Fruit fly (Drosophila melanogaster): Measurements from ENCODE around the gene csw.

csw gene

dm6 chrX:2136831-2137452 lies 42.9 kb downstream of the csw start (continued):
- TF ChIP-seq ttk (GFP tag; IDR thresholded peaks at IDR 0.05) = peak; percentile 100
- TF ChIP-seq Hmr (GFP tag; optimal IDR thresholded peaks at IDR 0.05) = peak; percentile 100
- peak; percentile 99 for TF ChIP-seq CG3838 (GFP tag; optimal IDR thresholded peaks at IDR 0.05)
- peak; percentile 98 for TF ChIP-seq psq (GFP tag; optimal IDR thresholded peaks at IDR 0.05)
- peak; percentile 99 for TF ChIP-seq scrt (GFP tag; optimal IDR thresholded peaks at IDR 0.05)
- peak; percentile 100 for TF ChIP-seq Ada2b (GFP tag; IDR thresholded peaks at IDR 0.05)
- TF ChIP-seq Usf (GFP tag; optimal IDR thresholded peaks at IDR 0.05) = peak; percentile 100
- peak; percentile 97 for TF ChIP-seq Bdp1 (GFP tag; optimal IDR thresholded peaks at IDR 0.05)
- TF ChIP-seq CG2116 (GFP tag; optimal IDR thresholded peaks at IDR 0.05) = peak; percentile 87
- TF ChIP-seq CG8478 (optimal IDR thresholded peaks at IDR 0.05) = peak; percentile 95
- TF ChIP-seq C15 (GFP tag; IDR thresholded peaks at IDR 0.05) = peak; percentile 100
- TF ChIP-seq slou (GFP tag; optimal IDR thresholded peaks at IDR 0.05) = peak; percentile 100
- peak; percentile 100 for TF ChIP-seq CG18599 (GFP tag; optimal IDR thresholded peaks at IDR 0.05)
- peak; percentile 100 for TF ChIP-seq CG11695 (GFP tag; IDR thresholded peaks at IDR 0.05)
- peak; percentile 100 for TF ChIP-seq Pdp1 (GFP tag; optimal IDR thresholded peaks at IDR 0.05)
- peak; percentile 100 for TF ChIP-seq CG6689 (GFP tag; IDR thresholded peaks at IDR 0.05)
- peak; percentile 100 for TF ChIP-seq fd102C (GFP tag; optimal IDR thresholded peaks at IDR 0.05)
- TF ChIP-seq CG16815 (GFP tag; optimal IDR thresholded peaks at IDR 0.05) = peak; percentile 100
- TF ChIP-seq grn (GFP tag; optimal IDR thresholded peaks at IDR 0.05) = peak; percentile 96
- TF ChIP-seq Ets97D (GFP tag; optimal IDR thresholded peaks at IDR 0.05) = peak; percentile 97
- peak; percentile 98 for TF ChIP-seq D19A (tag; optimal IDR thresholded peaks at IDR 0.05)
- peak; percentile 100 for TF ChIP-seq CG8089 (GFP tag; optimal IDR thresholded peaks at IDR 0.05)
- peak; percentile 100 for TF ChIP-seq CG18619 (GFP tag; optimal IDR thresholded peaks at IDR 0.05)
- peak; percentile 100 for TF ChIP-seq CG11723 (GFP tag; optimal IDR thresholded peaks at IDR 0.05)
- no peak for TF ChIP-seq cad (GFP tag; optimal IDR thresholded peaks at IDR 0.05)
- TF ChIP-seq pita (GFP tag; optimal IDR thresholded peaks at IDR 0.05) = no peak
- peak; percentile 100 for TF ChIP-seq CG18262 (tag; optimal IDR thresholded peaks at IDR 0.05)
- TF ChIP-seq CG9932 (GFP tag; IDR thresholded peaks at IDR 0.05) = peak; percentile 100
- TF ChIP-seq Opbp (GFP tag; IDR thresholded peaks at IDR 0.05; ENCODE audit: partially characterized antibody) = 0 out of 3 replicates have a peak, but pooled peaks have one; percentile 28
- peak; percentile 95 for TF ChIP-seq CG5180 (GFP tag; optimal IDR thresholded peaks at IDR 0.05)
- peak; percentile 99 for TF ChIP-seq aop (GFP tag; IDR thresholded peaks at IDR 0.05)
- peak; percentile 99 for TF ChIP-seq gcm2 (GFP tag; optimal IDR thresholded peaks at IDR 0.05)
- TF ChIP-seq CG15011 (GFP tag; optimal IDR thresholded peaks at IDR 0.05) = peak; percentile 100
- peak; percentile 99 for TF ChIP-seq CG1024 (GFP tag; IDR thresholded peaks at IDR 0.05)
- no peak for TF ChIP-seq CG2129 (GFP tag; IDR thresholded peaks at IDR 0.05; ENCODE audit: partially characterized antibody)
- TF ChIP-seq CG16813 (GFP tag; IDR thresholded peaks at IDR 0.05; ENCODE audit: partially characterized antibody) = 0 out of 3 replicates have a peak, but pooled peaks have one; percentile 39
- TF ChIP-seq Stat92E (GFP tag; optimal IDR thresholded peaks at IDR 0.05) = peak in 1 of 3 experiments; percentile 99
- TF ChIP-seq Bteb2 (GFP tag; optimal IDR thresholded peaks at IDR 0.05) = peak; percentile 99
- TF ChIP-seq CG8290 (GFP tag; optimal IDR thresholded peaks at IDR 0.05) = peak; percentile 99
- peak; percentile 99 to 100 for TF ChIP-seq CG8290 (tag; optimal IDR thresholded peaks at IDR 0.05)
- TF ChIP-seq vfl (GFP tag; optimal IDR thresholded peaks at IDR 0.05) = peak; percentile 99
- no peak; the same call in 2 of the 3 replicates for TF ChIP-seq CG34224 (GFP tag; IDR thresholded peaks at IDR 0.05; ENCODE audit: partially characterized antibody)
- TF ChIP-seq esg (GFP tag; conservative IDR thresholded peaks at IDR 0.05) = peak; percentile 100
- TF ChIP-seq Blimp-1 (GFP tag; optimal IDR thresholded peaks at IDR 0.05) = peak; percentile 99
- TF ChIP-seq so (GFP tag; IDR thresholded peaks at IDR 0.05) = peak; percentile 100
- peak; percentile 100 for TF ChIP-seq eve (GFP tag; optimal IDR thresholded peaks at IDR 0.05)
- TF ChIP-seq CG11560 (tag; IDR thresholded peaks at IDR 0.05) = peak; percentile 96
- TF ChIP-seq Hr39 (optimal IDR thresholded peaks at IDR 0.05) = no peak
- peak; percentile 100 for TF ChIP-seq pnt (GFP tag; optimal IDR thresholded peaks at IDR 0.05)
- TF ChIP-seq pum (GFP tag; optimal IDR thresholded peaks at IDR 0.05) = peak; percentile 100

Data from whole organism, embryonic.